Fruit fly (Drosophila melanogaster) whole organism, adult: ENCODE results near the gene Cypl.
A peak's percentile ranks its signal among the peaks of the same experiment; 100 is the strongest.

Source experiments
- CG11617 ChIP-seq: fragments of 200-800 bp; sonication (Bioruptor generic); optimal IDR thresholded peaks from 2 replicates; lab custom pipeline; 2017; ENCODE audit warnings: mild to moderate bottlenecking, missing biosample characterization, missing genetic modification reagents, missing genetic modification characterization
- CG12768 ChIP-seq: fragments of 200-800 bp; sonication (Bioruptor generic); optimal IDR thresholded peaks from 2 replicates; lab custom pipeline; 2017; ENCODE audit warnings: missing biosample characterization, missing genetic modification characterization, mild to moderate bottlenecking, moderate library complexity, missing genetic modification reagents
- CG33017 ChIP-seq: fragments of 200-800 bp; sonication (Bioruptor generic); optimal IDR thresholded peaks from 2 replicates; lab custom pipeline; 2018; ENCODE audit warnings: missing biosample characterization, mild to moderate bottlenecking, missing genetic modification characterization, moderate library complexity
- CG5204 ChIP-seq: fragments of 200-800 bp; sonication (Bioruptor generic); optimal IDR thresholded peaks from 2 replicates; lab custom pipeline; 2016; ENCODE audit warnings: missing biosample characterization, missing genetic modification characterization
- CG7045 ChIP-seq: fragments of 200-800 bp; sonication (Bioruptor generic); optimal IDR thresholded peaks from 2 replicates; lab custom pipeline; 2017; ENCODE audit warnings: missing biosample characterization, mild to moderate bottlenecking, missing genetic modification characterization
- Clk ChIP-seq: fragments of 200-800 bp; sonication (Bioruptor generic); optimal IDR thresholded peaks from 2 replicates; lab custom pipeline; 2017; ENCODE audit warnings: missing biosample characterization, missing genetic modification characterization
- Crg-1 ChIP-seq: fragments of 200-800 bp; sonication (Bioruptor generic); optimal IDR thresholded peaks from 2 replicates; lab custom pipeline; 2016; ENCODE audit warnings: missing biosample characterization, missing genetic modification characterization
- Hr96 ChIP-seq: fragments of 200-800 bp; sonication (Bioruptor generic); optimal IDR thresholded peaks from 2 replicates; lab custom pipeline; 2016; ENCODE audit warnings: missing biosample characterization, missing genetic modification characterization
- bab1 ChIP-seq: fragments of 200-800 bp; sonication (Bioruptor generic); optimal IDR thresholded peaks from 3 replicates; lab custom pipeline; 2019; ENCODE audit warnings: missing biosample characterization, mild to moderate bottlenecking, missing genetic modification characterization, moderate library complexity
- cic ChIP-seq: fragments of 200-800 bp; sonication (Bioruptor generic); optimal IDR thresholded peaks from 2 replicates; lab custom pipeline; 2017; ENCODE audit warnings: missing biosample characterization, mild to moderate bottlenecking, missing genetic modification characterization, moderate library complexity
- cnc ChIP-seq, 2 experiments: fragments of >200 bp; optimal IDR thresholded peaks; 2 replicates each; lab custom pipeline; 2017
- kay ChIP-seq: fragments of 200-800 bp; sonication (Bioruptor generic); peaks from one replicate; lab custom pipeline; 2016; ENCODE audit warnings: missing biosample characterization, missing genetic modification characterization, borderline replicate concordance
- toe ChIP-seq: fragments of 200-800 bp; sonication (Bioruptor generic); optimal IDR thresholded peaks from 2 replicates; lab custom pipeline; 2016; ENCODE audit warnings: missing biosample characterization, missing genetic modification characterization

dm6 chr3L:540432-540973 is 2.2 kb downstream of the Cypl start, which contains the start of the genes klar and BORCS6:
- no peak for TF ChIP-seq Crg-1 (GFP tag; lab: Kevin White, UChicago)
- TF ChIP-seq CG5204 (GFP tag; lab: Kevin White, UChicago), result no peak
- no peak for TF ChIP-seq CG33017 (tag; lab: Kevin White, UChicago)
- TF ChIP-seq Hr96 (GFP tag; lab: Kevin White, UChicago), result peak; percentile 78
- no peak for TF ChIP-seq Clk (GFP tag; lab: Kevin White, UChicago)
- peak; percentile 35 for TF ChIP-seq cic (GFP tag; lab: Kevin White, UChicago)
- TF ChIP-seq CG12768 (GFP tag; lab: Kevin White, UChicago), result no peak
- no peak for TF ChIP-seq toe
- TF ChIP-seq kay, result no peak
- peak; percentile 72 for TF ChIP-seq bab1 (GFP tag; lab: Kevin White, UChicago)
- TF ChIP-seq CG11617 (GFP tag; lab: Kevin White, UChicago), result peak; percentile 14
- no peak for TF ChIP-seq cnc (optimal IDR thresholded peaks at IDR 0.05; lab: Kevin White, UChicago)
- TF ChIP-seq CG7045 (GFP tag; lab: Kevin White, UChicago), result peak; percentile 27
